Worm (Caenorhabditis elegans) whole organism, L2 larva: ENCODE results near the gene ccch-3.

ENCODE experiments used
- aly-2 ChIP-seq: fragments of 150-350 bp; optimal IDR thresholded peaks from 2 replicates; lab custom pipeline; 2014; ENCODE audit warnings: missing biosample characterization, missing genetic modification characterization
- ama-1 ChIP-seq: fragments of 150-350 bp; optimal IDR thresholded peaks from 2 replicates; lab custom pipeline; 2018; ENCODE audit warnings: inconsistent platforms
- elt-3 ChIP-seq: sonication (generic microtip); optimal IDR thresholded peaks from 2 replicates; lab custom pipeline; 2017; ENCODE audit warnings: missing biosample characterization, missing genetic modification characterization
- lin-13 ChIP-seq: fragments of 150-350 bp; optimal IDR thresholded peaks from 2 replicates; lab custom pipeline; 2014; ENCODE audit warnings: missing biosample characterization, missing genetic modification reagents, missing genetic modification characterization
- lin-39 ChIP-seq: fragments of 150-350 bp; optimal IDR thresholded peaks from 2 replicates; lab custom pipeline; 2014; ENCODE audit warnings: missing biosample characterization, missing genetic modification reagents, missing genetic modification characterization
- nhr-12 ChIP-seq: fragments of 150-350 bp; optimal IDR thresholded peaks from 2 replicates; lab custom pipeline; 2014; ENCODE audit warnings: missing biosample characterization, missing genetic modification characterization
- nhr-25 ChIP-seq: fragments of 150-350 bp; sonication (generic microtip); optimal IDR thresholded peaks from 3 replicates; lab custom pipeline; 2014; ENCODE audit warnings: missing biosample characterization, missing genetic modification characterization
- skn-1 ChIP-seq: sonication (generic microtip); optimal IDR thresholded peaks from 2 replicates; lab custom pipeline; 2017; ENCODE audit warnings: missing biosample characterization, missing genetic modification characterization
- unc-62 ChIP-seq: fragments of 150-350 bp; optimal IDR thresholded peaks from 2 replicates; lab custom pipeline; 2014; ENCODE audit warnings: missing biosample characterization, missing genetic modification reagents, missing genetic modification characterization
- ztf-11 ChIP-seq: sonication (generic microtip); optimal IDR thresholded peaks from 2 replicates; lab custom pipeline; 2017; ENCODE audit warnings: missing biosample characterization, missing genetic modification characterization

ce11 chrV:12670607-12671006 lies 11.1 kb upstream of the ccch-3 start, which contains the start of gene srx-116:
- no peak for TF ChIP-seq ztf-11
- TF ChIP-seq aly-2 (tag; lab: Kevin White, UChicago) = no peak
- TF ChIP-seq lin-13 (GFP tag; lab: Kevin White, UChicago) = no peak
- TF ChIP-seq ama-1 (lab: Kevin White, UChicago) = no peak
- no peak for TF ChIP-seq elt-3 (tag; lab: Kevin White, UChicago)
- TF ChIP-seq unc-62 = no peak
- TF ChIP-seq nhr-25 (tag; lab: Kevin White, UChicago) = no peak
- no peak for TF ChIP-seq lin-39
- TF ChIP-seq nhr-12 (tag; lab: Kevin White, UChicago) = no peak
- no peak for TF ChIP-seq skn-1
